Worm (Caenorhabditis elegans) whole organism, L4 larva: ENCODE results near the gene C06A8.8.
A peak's percentile ranks its signal among the peaks of the same experiment; 100 is the strongest.

Source experiments
- D1046.2 ChIP-seq: fragments of 200-800 bp; sonication (Bioruptor generic); IDR thresholded peaks from 2 replicates; pipeline ENCODE4 v1.3.6; 2022; ENCODE audit warnings: missing genetic modification characterization, missing compliant biosample characterization
- T20F7.1 ChIP-seq: fragments of 200-800 bp; sonication (Bioruptor generic); optimal IDR thresholded peaks from 2 replicates; lab custom pipeline; 2018; ENCODE audit warnings: mild to moderate bottlenecking, missing genetic modification characterization, missing compliant biosample characterization
- Y105C5A.15 ChIP-seq: fragments of 200-800 bp; sonication (Bioruptor generic); IDR thresholded peaks from 2 replicates; pipeline ENCODE4 v1.3.6; 2022; ENCODE audit warnings: missing genetic modification characterization, missing compliant biosample characterization
- ama-1 ChIP-seq: fragments of 150-350 bp; optimal IDR thresholded peaks from 2 replicates; lab custom pipeline; 2014; ENCODE audit warnings: inconsistent platforms, mixed read lengths
- ceh-28 ChIP-seq: fragments of 150-350 bp; optimal IDR thresholded peaks from 2 replicates; lab custom pipeline; 2014; ENCODE audit warnings: missing biosample characterization, missing genetic modification reagents, missing genetic modification characterization
- cey-2 ChIP-seq: sonication (generic microtip); optimal IDR thresholded peaks from 3 replicates; lab custom pipeline; 2017; ENCODE audit warnings: missing genetic modification characterization, mild to moderate bottlenecking, missing compliant biosample characterization, antibody characterized with exemption, borderline replicate concordance; ENCODE audit not compliant: insufficient read depth
- daf-16 ChIP-seq, 3 experiments: sonication (generic microtip); optimal IDR thresholded peaks; 2 replicates each; lab custom pipeline; 2016 to 2017; ENCODE audit warnings: missing genetic modification characterization in 3 of 3, missing genetic modification reagents in 3 of 3, mild to moderate bottlenecking in 2 of 3, missing compliant biosample characterization in 2 of 3, missing biosample characterization in 1 of 3, moderate library complexity in 1 of 3
- dmd-6 ChIP-seq: fragments of 200-800 bp; sonication (Bioruptor generic); IDR thresholded peaks from 2 replicates; pipeline ENCODE4 v1.3.6; 2022; ENCODE audit warnings: missing genetic modification reagents, missing genetic modification characterization, missing compliant biosample characterization
- dmd-8 ChIP-seq: fragments of 200-800 bp; sonication (Bioruptor generic); IDR thresholded peaks from 2 replicates; pipeline ENCODE4 v1.3.6; 2022; ENCODE audit warnings: missing genetic modification characterization, missing compliant biosample characterization
- dve-1 ChIP-seq: sonication (generic microtip); optimal IDR thresholded peaks from 2 replicates; lab custom pipeline; 2017; ENCODE audit warnings: antibody characterized with exemption, mild to moderate bottlenecking, missing genetic modification characterization, missing compliant biosample characterization; ENCODE audit not compliant: insufficient read depth
- egl-43 ChIP-seq: fragments of 200-800 bp; sonication (Bioruptor generic); IDR thresholded peaks from 2 replicates; pipeline ENCODE4 v1.3.6; 2022; ENCODE audit warnings: missing genetic modification reagents, missing genetic modification characterization, missing compliant biosample characterization
- hlh-11 ChIP-seq: fragments of 200-800 bp; sonication (Bioruptor generic); optimal IDR thresholded peaks from 2 replicates; lab custom pipeline; 2018; ENCODE audit warnings: mild to moderate bottlenecking, missing genetic modification characterization, missing compliant biosample characterization
- hlh-30 ChIP-seq: sonication (generic microtip); optimal IDR thresholded peaks from 2 replicates; lab custom pipeline; 2017; ENCODE audit warnings: antibody characterized with exemption, mild to moderate bottlenecking, missing genetic modification characterization, missing compliant biosample characterization; ENCODE audit not compliant: insufficient read depth
- jun-1 ChIP-seq: fragments of 150-350 bp; optimal IDR thresholded peaks from 2 replicates; lab custom pipeline; 2014; ENCODE audit warnings: missing biosample characterization, missing genetic modification reagents, missing genetic modification characterization
- lin-1 ChIP-seq: fragments of 200-800 bp; sonication (Bioruptor generic); IDR thresholded peaks from 2 replicates; pipeline ENCODE4 v1.3.6; 2022; ENCODE audit warnings: missing genetic modification reagents, missing genetic modification characterization, missing compliant biosample characterization
- lin-13 ChIP-seq: fragments of 150-350 bp; optimal IDR thresholded peaks from 2 replicates; lab custom pipeline; 2014; ENCODE audit warnings: missing biosample characterization, missing genetic modification reagents, missing genetic modification characterization
- lsy-2 ChIP-seq, 2 experiments: fragments of 150-350 bp in 1 of 2; sonication (generic microtip) in 1 of 2; optimal IDR thresholded peaks; 2 replicates each; lab custom pipeline; 2014 to 2017; ENCODE audit warnings: missing biosample characterization in 2 of 2, missing genetic modification characterization in 2 of 2
- madf-5 ChIP-seq, 2 experiments: fragments of 200-800 bp; sonication (Bioruptor generic); IDR thresholded peaks; 2 replicates each; pipeline ENCODE4 v1.3.6; 2022; ENCODE audit warnings: missing compliant biosample characterization in 2 of 2, missing genetic modification characterization in 2 of 2
- madf-9 ChIP-seq: fragments of 200-800 bp; sonication (Bioruptor generic); conservative IDR thresholded peaks from 2 replicates; pipeline ENCODE4 v1.3.6; 2022; ENCODE audit warnings: missing genetic modification reagents, missing genetic modification characterization, missing compliant biosample characterization
- mdl-1 ChIP-seq, 2 experiments: fragments of 150-350 bp in 1 of 2; sonication (generic microtip) in 1 of 2; optimal IDR thresholded peaks; 2 replicates each; lab custom pipeline; 2014 to 2017; ENCODE audit warnings: missing biosample characterization in 2 of 2, missing genetic modification characterization in 2 of 2
- mep-1 ChIP-seq: fragments of 150-350 bp; sonication (generic microtip); optimal IDR thresholded peaks from 3 replicates; lab custom pipeline; 2014; ENCODE audit warnings: missing biosample characterization, missing genetic modification characterization
- mes-2 ChIP-seq: sonication (generic microtip); optimal IDR thresholded peaks from 2 replicates; lab custom pipeline; 2016; ENCODE audit warnings: missing genotype, mild to moderate bottlenecking, missing genetic modification characterization, missing compliant biosample characterization; ENCODE audit not compliant: poor library complexity, severe bottlenecking
- mxl-3 ChIP-seq: fragments of 200-800 bp; sonication (Bioruptor generic); optimal IDR thresholded peaks from 2 replicates; lab custom pipeline; 2018; ENCODE audit warnings: mild to moderate bottlenecking, missing genetic modification characterization, missing compliant biosample characterization
- nhr-10 ChIP-seq: fragments of 150-350 bp; optimal IDR thresholded peaks from 2 replicates; lab custom pipeline; 2014; ENCODE audit warnings: missing biosample characterization, missing genetic modification characterization
- nhr-102 ChIP-seq: sonication (generic microtip); optimal IDR thresholded peaks from 2 replicates; lab custom pipeline; 2016; ENCODE audit warnings: mild to moderate bottlenecking, missing genetic modification characterization, moderate library complexity, missing compliant biosample characterization
- nhr-111 ChIP-seq: fragments of 200-800 bp; sonication (Bioruptor generic); optimal IDR thresholded peaks from 2 replicates; lab custom pipeline; 2018; ENCODE audit warnings: mild to moderate bottlenecking, missing genetic modification characterization, missing compliant biosample characterization
- nhr-25 ChIP-seq: sonication (generic microtip); optimal IDR thresholded peaks from 2 replicates; lab custom pipeline; 2017; ENCODE audit warnings: missing genetic modification characterization, mild to moderate bottlenecking, missing compliant biosample characterization, antibody characterized with exemption, moderate library complexity, borderline replicate concordance; ENCODE audit not compliant: insufficient read depth
- nhr-28 ChIP-seq: fragments of 150-350 bp; optimal IDR thresholded peaks from 2 replicates; lab custom pipeline; 2014; ENCODE audit warnings: missing biosample characterization, missing genetic modification characterization
- nhr-48 ChIP-seq: sonication (generic microtip); optimal IDR thresholded peaks from 2 replicates; lab custom pipeline; 2016; ENCODE audit warnings: mild to moderate bottlenecking, missing genetic modification characterization, missing compliant biosample characterization
- nhr-77 ChIP-seq: fragments of 150-350 bp; optimal IDR thresholded peaks from 2 replicates; lab custom pipeline; 2014; ENCODE audit warnings: missing biosample characterization, missing genetic modification characterization
- pha-4 ChIP-seq, 2 experiments: fragments of 150-350 bp in 1 of 2; fragments of 200-800 bp in 1 of 2; sonication (Bioruptor generic) in 1 of 2; IDR thresholded peaks in 1 of 2; optimal IDR thresholded peaks in 1 of 2; 2 replicates each; pipeline versions ENCODE4 v1.3.6 to Lab custom; 2014 to 2022; ENCODE audit warnings: missing genetic modification characterization in 2 of 2, missing genetic modification reagents in 2 of 2, missing biosample characterization in 1 of 2, missing compliant biosample characterization in 1 of 2
- php-3 ChIP-seq: fragments of 200-800 bp; sonication (Bioruptor generic); IDR thresholded peaks from 2 replicates; pipeline ENCODE4 v1.3.6; 2022; ENCODE audit warnings: missing genetic modification reagents, missing genetic modification characterization, missing compliant biosample characterization
- pqm-1 ChIP-seq: sonication (generic microtip); optimal IDR thresholded peaks from 2 replicates; lab custom pipeline; 2017; ENCODE audit warnings: missing biosample characterization, missing genetic modification characterization
- sdz-12 ChIP-seq: fragments of 200-800 bp; sonication (Bioruptor generic); optimal IDR thresholded peaks from 2 replicates; lab custom pipeline; 2018; ENCODE audit warnings: mild to moderate bottlenecking, missing genetic modification characterization, missing compliant biosample characterization
- skn-1 ChIP-seq: fragments of 150-350 bp; optimal IDR thresholded peaks from 2 replicates; lab custom pipeline; 2014; ENCODE audit warnings: missing biosample characterization, missing genetic modification characterization
- spr-1 ChIP-seq: sonication (generic microtip); optimal IDR thresholded peaks from 2 replicates; lab custom pipeline; 2016; ENCODE audit warnings: mild to moderate bottlenecking, missing genetic modification characterization, missing compliant biosample characterization
- tra-1 ChIP-seq: fragments of 200-800 bp; sonication (Bioruptor generic); IDR thresholded peaks from 2 replicates; pipeline ENCODE4 v1.3.6; 2022; ENCODE audit warnings: missing genetic modification reagents, missing genetic modification characterization, missing compliant biosample characterization
- unc-130 ChIP-seq: sonication (generic microtip); optimal IDR thresholded peaks from 2 replicates; lab custom pipeline; 2016; ENCODE audit warnings: missing genetic modification reagents, missing genetic modification characterization, missing compliant biosample characterization
- unc-62 ChIP-seq, 3 experiments: fragments of 150-350 bp in 1 of 3; sonication (generic microtip); optimal IDR thresholded peaks in 2 of 3; peaks in 1 of 3; 1 replicate in 1 of 3; 2 replicates in 2 of 3; lab custom pipeline; 2014 to 2017; ENCODE audit warnings: missing biosample characterization in 3 of 3, missing genetic modification characterization in 3 of 3, missing genetic modification reagents in 3 of 3, missing genotype in 1 of 3

C06A8.8 gene

ce11 chrII:7809358-7809914 is 37.6 kb upstream of the C06A8.8 start:
- TF ChIP-seq dmd-8 (no peak), spr-1 (no peak), lsy-2 (tag; optimal IDR thresholded peaks at IDR 0.05; lab: Kevin White, UChicago) (no peak), mxl-3 (no peak), Y105C5A.15 (GFP tag; lab: Robert Waterston, UW) (no peak), skn-1 (tag; lab: Kevin White, UChicago) (no peak), unc-130 (no peak), ceh-28 (tag; lab: Kevin White, UChicago) (no peak), nhr-25 (tag; lab: Kevin White, UChicago) (no peak)
- TF ChIP-seq, all 104 proteins: peak for 0

ce11 chrII:7808950-7809349 is 37.1 kb upstream of the C06A8.8 start:
- no peak for TF ChIP-seq lin-13 (GFP tag; lab: Kevin White, UChicago)
- no peak for TF ChIP-seq hlh-30
- peak; percentile 70 for TF ChIP-seq dve-1 (tag; lab: Kevin White, UChicago)
- TF ChIP-seq lin-1 (GFP tag; lab: Robert Waterston, UW): peak; percentile 40; the same call in 1 of the 2 replicates
- TF ChIP-seq ama-1 (lab: Kevin White, UChicago): no peak
- TF ChIP-seq mxl-3: peak; percentile 56
- TF ChIP-seq nhr-77 (tag; lab: Kevin White, UChicago): peak; percentile 33
- no peak for TF ChIP-seq egl-43 (GFP tag; lab: Robert Waterston, UW)
- TF ChIP-seq tra-1 (GFP tag; lab: Robert Waterston, UW): peak; percentile 84; the same call in 1 of the 2 replicates
- TF ChIP-seq nhr-102 (tag; lab: Kevin White, UChicago): peak; percentile 16
- no peak for TF ChIP-seq nhr-10 (tag; lab: Kevin White, UChicago)
- peak; percentile 10 for TF ChIP-seq cey-2 (tag; lab: Kevin White, UChicago)
- TF ChIP-seq hlh-11 (tag; lab: Kevin White, UChicago): peak; percentile 87
- TF ChIP-seq madf-5 (GFP tag; IDR thresholded peaks at IDR 0.05; lab: Robert Waterston, UW): no peak
- peak in 1 of 2 experiments; percentile 27 for TF ChIP-seq daf-16 (GFP tag; optimal IDR thresholded peaks at IDR 0.05; lab: Kevin White, UChicago)
- peak; percentile 42 for TF ChIP-seq daf-16 (tag; optimal IDR thresholded peaks at IDR 0.05; lab: Kevin White, UChicago)
- TF ChIP-seq T20F7.1 (GFP tag; lab: Kevin White, UChicago): peak; percentile 8
- TF ChIP-seq skn-1 (tag; lab: Kevin White, UChicago): no peak
- TF ChIP-seq unc-62 (GFP tag; optimal IDR thresholded peaks at IDR 0.05 in 1 of 2; lab: Kevin White, UChicago): peak in 1 of 2 experiments; percentile 93
- TF ChIP-seq unc-62 (tag; optimal IDR thresholded peaks at IDR 0.05; lab: Kevin White, UChicago): no peak
- TF ChIP-seq madf-9 (GFP tag; lab: Robert Waterston, UW): 0 out of 2 replicates have a peak, but pooled peaks have one; percentile 13
- peak; percentile 72; the same call in 1 of the 2 replicates for TF ChIP-seq php-3 (GFP tag; lab: Robert Waterston, UW)
- peak; percentile 52; the same call in 1 of the 2 replicates for TF ChIP-seq pha-4 (GFP tag; IDR thresholded peaks at IDR 0.05; lab: Robert Waterston, UW)
- TF ChIP-seq pha-4 (tag; optimal IDR thresholded peaks at IDR 0.05; lab: Kevin White, UChicago): no peak
- TF ChIP-seq nhr-111 (GFP tag; lab: Kevin White, UChicago): no peak
- no peak for TF ChIP-seq D1046.2 (GFP tag; lab: Robert Waterston, UW)
- peak; percentile 78 for TF ChIP-seq nhr-28 (tag; lab: Kevin White, UChicago)
- peak in 1 of 2 experiments; percentile 31 for TF ChIP-seq mdl-1 (tag; optimal IDR thresholded peaks at IDR 0.05; lab: Kevin White, UChicago)
- peak; percentile 95 for TF ChIP-seq pqm-1 (tag; lab: Kevin White, UChicago)
- peak; percentile 86 for TF ChIP-seq dmd-6 (GFP tag; lab: Robert Waterston, UW)
- peak; percentile 22 for TF ChIP-seq jun-1 (tag; lab: Kevin White, UChicago)
- TF ChIP-seq sdz-12 (GFP tag; lab: Kevin White, UChicago): no peak
- TF ChIP-seq nhr-48: peak; percentile 68
- peak; percentile 23 for TF ChIP-seq mep-1 (tag; lab: Kevin White, UChicago)
- TF ChIP-seq mes-2 (tag; lab: Kevin White, UChicago): peak; percentile 17
